Fruit fly (Drosophila melanogaster) whole organism, adult: ENCODE results near the gene CG8665.

ENCODE experiments used
- CG14711 ChIP-seq: fragments of 200-800 bp; sonication (Bioruptor generic); optimal IDR thresholded peaks from 2 replicates; lab custom pipeline; 2018; ENCODE audit warnings: missing biosample characterization, mild to moderate bottlenecking, missing genetic modification characterization, moderate library complexity
- CG1620 ChIP-seq: fragments of 200-800 bp; sonication (Bioruptor generic); optimal IDR thresholded peaks from 2 replicates; lab custom pipeline; 2016; ENCODE audit warnings: missing biosample characterization, missing genetic modification characterization
- CG33017 ChIP-seq: fragments of 200-800 bp; sonication (Bioruptor generic); optimal IDR thresholded peaks from 2 replicates; lab custom pipeline; 2018; ENCODE audit warnings: missing biosample characterization, mild to moderate bottlenecking, missing genetic modification characterization, moderate library complexity
- CG5204 ChIP-seq: fragments of 200-800 bp; sonication (Bioruptor generic); optimal IDR thresholded peaks from 2 replicates; lab custom pipeline; 2016; ENCODE audit warnings: missing biosample characterization, missing genetic modification characterization
- CG7045 ChIP-seq: fragments of 200-800 bp; sonication (Bioruptor generic); optimal IDR thresholded peaks from 2 replicates; lab custom pipeline; 2017; ENCODE audit warnings: missing biosample characterization, mild to moderate bottlenecking, missing genetic modification characterization
- CG7101 ChIP-seq: fragments of 200-800 bp; sonication (Bioruptor generic); optimal IDR thresholded peaks from 2 replicates; lab custom pipeline; 2018; ENCODE audit warnings: missing biosample characterization, mild to moderate bottlenecking, missing genetic modification characterization, moderate library complexity
- Clk ChIP-seq: fragments of 200-800 bp; sonication (Bioruptor generic); optimal IDR thresholded peaks from 2 replicates; lab custom pipeline; 2017; ENCODE audit warnings: missing biosample characterization, missing genetic modification characterization
- Hr96 ChIP-seq: fragments of 200-800 bp; sonication (Bioruptor generic); optimal IDR thresholded peaks from 2 replicates; lab custom pipeline; 2016; ENCODE audit warnings: missing biosample characterization, missing genetic modification characterization
- cic ChIP-seq: fragments of 200-800 bp; sonication (Bioruptor generic); optimal IDR thresholded peaks from 2 replicates; lab custom pipeline; 2017; ENCODE audit warnings: missing biosample characterization, mild to moderate bottlenecking, missing genetic modification characterization, moderate library complexity
- cnc ChIP-seq, 2 experiments: fragments of >200 bp; optimal IDR thresholded peaks; 2 replicates each; lab custom pipeline; 2017
- kay ChIP-seq: fragments of 200-800 bp; sonication (Bioruptor generic); peaks from one replicate; lab custom pipeline; 2016; ENCODE audit warnings: missing biosample characterization, missing genetic modification characterization, borderline replicate concordance
- ovo ChIP-seq: fragments of 200-800 bp; sonication (Bioruptor generic); optimal IDR thresholded peaks from 2 replicates; lab custom pipeline; 2016; ENCODE audit warnings: missing biosample characterization, missing genetic modification characterization
- toe ChIP-seq: fragments of 200-800 bp; sonication (Bioruptor generic); optimal IDR thresholded peaks from 2 replicates; lab custom pipeline; 2016; ENCODE audit warnings: missing biosample characterization, missing genetic modification characterization

DNA sequence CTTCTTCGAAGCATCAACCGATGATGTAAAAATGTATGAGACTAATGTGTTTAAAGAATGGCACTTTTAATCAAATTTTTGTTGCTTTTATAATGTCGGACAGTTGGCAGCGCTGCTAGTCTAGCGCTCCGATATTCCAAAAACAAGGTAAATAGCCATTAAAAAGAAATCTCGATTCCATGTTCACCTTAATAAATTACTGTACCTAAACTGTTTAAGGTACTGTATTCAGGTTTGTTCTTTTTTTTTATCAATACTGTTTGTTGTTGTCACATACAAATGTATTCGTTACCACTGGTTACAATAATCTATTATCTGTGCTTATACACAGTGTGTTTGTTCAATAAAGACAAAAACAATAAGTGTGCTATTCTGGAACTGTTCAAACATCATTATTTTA, 10.1 kb upstream of the CG8665 start, which contains the start of gene dtr:
- no peak for TF ChIP-seq CG7101 (tag; lab: Kevin White, UChicago)
- no peak for TF ChIP-seq Clk
- no peak for TF ChIP-seq Hr96
- TF ChIP-seq ovo (GFP tag; lab: Kevin White, UChicago) = no peak
- TF ChIP-seq toe (GFP tag; lab: Kevin White, UChicago) = no peak
- TF ChIP-seq CG14711 (tag; lab: Kevin White, UChicago) = no peak
- no peak for TF ChIP-seq kay
- TF ChIP-seq CG1620 (GFP tag; lab: Kevin White, UChicago) = no peak
- no peak for TF ChIP-seq CG7045
- no peak for TF ChIP-seq cic (GFP tag; lab: Kevin White, UChicago)
- no peak for TF ChIP-seq CG5204 (GFP tag; lab: Kevin White, UChicago)
- TF ChIP-seq cnc (optimal IDR thresholded peaks at IDR 0.05; lab: Kevin White, UChicago) = no peak
- TF ChIP-seq CG33017 (tag; lab: Kevin White, UChicago) = no peak
